Fruit fly (Drosophila melanogaster): ENCODE data around the gene Zif.

DNA sequence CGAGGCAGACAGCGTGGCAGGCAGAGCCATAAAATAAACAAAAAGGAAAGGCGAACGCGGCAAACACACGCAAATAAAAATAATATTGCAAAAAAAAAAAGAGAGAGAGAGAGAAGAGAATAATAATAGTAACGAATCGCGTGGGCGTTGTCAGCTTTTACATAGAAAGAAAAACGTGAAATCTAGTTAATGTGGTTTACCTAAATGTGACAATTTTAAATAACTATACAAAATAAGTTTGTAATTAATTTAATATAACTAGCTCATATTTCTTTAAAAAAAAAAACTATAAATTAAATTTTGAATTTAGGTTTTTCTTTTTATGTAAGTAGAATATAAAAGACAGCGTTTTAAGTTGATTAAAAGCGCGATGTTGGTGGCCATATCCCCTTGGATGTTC is 23.0 kb upstream of the Zif start:
- TF ChIP-seq Ets98B (GFP tag; IDR thresholded peaks at IDR 0.05) (peak; percentile 42; the same call in 1 of the 2 replicates), gl (tag; optimal IDR thresholded peaks at IDR 0.05) (no peak), CG10348 (GFP tag; IDR thresholded peaks at IDR 0.05) (no peak), CG34367 (tag; optimal IDR thresholded peaks at IDR 0.05) (no peak), CG17806 (tag; optimal IDR thresholded peaks at IDR 0.05) (no peak), CG4496 (GFP tag; IDR thresholded peaks at IDR 0.05) (0 out of 3 replicates have a peak, but pooled peaks have one; percentile 41)
